Worm (Caenorhabditis elegans) whole organism, early embryonic: ENCODE measurements around the gene F18E9.3.

ENCODE experiments used
- B0310.2 ChIP-seq: sonication (generic microtip); optimal IDR thresholded peaks from 2 replicates; lab custom pipeline; 2016; ENCODE audit warnings: mild to moderate bottlenecking, missing genetic modification characterization, missing compliant biosample characterization
- F13C5.2 ChIP-seq: sonication (generic microtip); optimal IDR thresholded peaks from 2 replicates; lab custom pipeline; 2017; ENCODE audit warnings: mild to moderate bottlenecking, missing genetic modification characterization, inconsistent platforms, missing compliant biosample characterization
- aly-1 ChIP-seq: sonication (generic microtip); optimal IDR thresholded peaks from 2 replicates; lab custom pipeline; 2016; ENCODE audit warnings: missing genetic modification characterization, missing compliant biosample characterization
- ama-1 ChIP-seq: fragments of 150-350 bp; optimal IDR thresholded peaks from 2 replicates; lab custom pipeline; 2014
- ceh-13 ChIP-seq: fragments of 200-800 bp; sonication (Bioruptor generic); optimal IDR thresholded peaks from 2 replicates; lab custom pipeline; 2018; ENCODE audit warnings: mild to moderate bottlenecking, missing genetic modification characterization, missing compliant biosample characterization
- ceh-36 ChIP-seq: sonication (generic microtip); optimal IDR thresholded peaks from 2 replicates; lab custom pipeline; 2016; ENCODE audit warnings: missing genetic modification characterization, inconsistent platforms, missing compliant biosample characterization
- ets-7 ChIP-seq: sonication (generic microtip); optimal IDR thresholded peaks from 2 replicates; lab custom pipeline; 2016; ENCODE audit warnings: missing genotype, missing genetic modification characterization, missing compliant biosample characterization
- flt-1 ChIP-seq: fragments of 200-800 bp; sonication (Bioruptor generic); IDR thresholded peaks from 2 replicates; pipeline ENCODE4 v1.3.6; 2022; ENCODE audit warnings: missing genetic modification characterization, missing compliant biosample characterization
- hmbx-1 ChIP-seq: sonication (generic microtip); optimal IDR thresholded peaks from 2 replicates; lab custom pipeline; 2016; ENCODE audit warnings: mild to moderate bottlenecking, missing genetic modification characterization, missing compliant biosample characterization
- hmg-4 ChIP-seq: fragments of 200-800 bp; sonication (Bioruptor generic); optimal IDR thresholded peaks from 2 replicates; lab custom pipeline; 2018; ENCODE audit warnings: mild to moderate bottlenecking, missing genetic modification characterization, missing compliant biosample characterization
- hnd-1 ChIP-seq: sonication (generic microtip); optimal IDR thresholded peaks from 2 replicates; lab custom pipeline; 2016; ENCODE audit warnings: missing genetic modification characterization, missing compliant biosample characterization
- pes-1 ChIP-seq: fragments of 200-800 bp; sonication (Bioruptor generic); IDR thresholded peaks from 2 replicates; pipeline ENCODE4 v1.3.6; 2022; ENCODE audit warnings: missing genetic modification reagents, missing genetic modification characterization, missing compliant biosample characterization
- scrt-1 ChIP-seq: fragments of 200-800 bp; sonication (Bioruptor generic); IDR thresholded peaks from 2 replicates; pipeline ENCODE4 v1.3.6; 2022; ENCODE audit warnings: missing genetic modification characterization, missing compliant biosample characterization
- sea-1 ChIP-seq: fragments of 200-800 bp; sonication (Bioruptor generic); conservative IDR thresholded peaks from 2 replicates; pipeline ENCODE4 v1.3.6; 2022; ENCODE audit warnings: missing genetic modification characterization, missing compliant biosample characterization
- tbx-11 ChIP-seq: fragments of 200-800 bp; sonication (Bioruptor generic); IDR thresholded peaks from 2 replicates; pipeline ENCODE4 v1.3.6; 2022; ENCODE audit warnings: missing genetic modification characterization, missing compliant biosample characterization
- tbx-37 ChIP-seq: fragments of 200-800 bp; sonication (Bioruptor generic); conservative IDR thresholded peaks from 2 replicates; pipeline ENCODE4 v1.3.6; 2022; ENCODE audit warnings: missing genetic modification reagents, missing genetic modification characterization, missing compliant biosample characterization
- tra-4 ChIP-seq: sonication (generic microtip); optimal IDR thresholded peaks from 2 replicates; lab custom pipeline; 2017; ENCODE audit warnings: missing genetic modification characterization, missing compliant biosample characterization

The F18E9.3 gene

ce11 chrX:8584825-8585384 lies 1.0 kb upstream of the F18E9.3 start:
- TF ChIP-seq F13C5.2 (no peak), aly-1 (tag; lab: Kevin White, UChicago) (no peak), tbx-11 (no peak), sea-1 (GFP tag; lab: Robert Waterston, UW) (no peak), B0310.2 (tag; lab: Kevin White, UChicago) (no peak), flt-1 (GFP tag; lab: Robert Waterston, UW) (no peak), tbx-37 (GFP tag; lab: Robert Waterston, UW) (no peak), ets-7 (no peak), pes-1 (GFP tag; lab: Robert Waterston, UW) (no peak), hmg-4 (GFP tag; lab: Kevin White, UChicago) (no peak), tra-4 (tag; lab: Kevin White, UChicago) (no peak), ceh-13 (no peak), hmbx-1 (tag; lab: Kevin White, UChicago) (no peak), ama-1 (lab: Kevin White, UChicago) (no peak), ceh-36 (tag; lab: Kevin White, UChicago) (no peak), scrt-1 (GFP tag; lab: Robert Waterston, UW) (no peak), hnd-1 (no peak)

ce11 chrX:8592881-8593280 lies 6.9 kb downstream of the F18E9.3 start, which contains the start of gene nlp-7:
TSS of gene nlp-7 (plus strand) at chrX:8593181.
- TF ChIP-seq tbx-37 (GFP tag; lab: Robert Waterston, UW) (no peak), tbx-11 (no peak), tra-4 (tag; lab: Kevin White, UChicago) (no peak), ceh-13 (no peak), hmg-4 (GFP tag; lab: Kevin White, UChicago) (no peak), sea-1 (GFP tag; lab: Robert Waterston, UW) (no peak), aly-1 (tag; lab: Kevin White, UChicago) (no peak), ets-7 (no peak), B0310.2 (tag; lab: Kevin White, UChicago) (no peak)

- no peak for TF ChIP-seq flt-1 (GFP tag; lab: Robert Waterston, UW)
- no peak for TF ChIP-seq tbx-37 (GFP tag; lab: Robert Waterston, UW)
- no peak for TF ChIP-seq sea-1 (GFP tag; lab: Robert Waterston, UW)
- TF ChIP-seq tbx-11 = no peak
- TF ChIP-seq pes-1 (GFP tag; lab: Robert Waterston, UW) = no peak
- TF ChIP-seq hmbx-1 (tag; lab: Kevin White, UChicago) = no peak
- TF ChIP-seq ets-7 = no peak
- TF ChIP-seq tra-4 (tag; lab: Kevin White, UChicago) = no peak
- no peak for TF ChIP-seq scrt-1 (GFP tag; lab: Robert Waterston, UW)
- TF ChIP-seq F13C5.2 = no peak
- no peak for TF ChIP-seq hnd-1
- TF ChIP-seq aly-1 (tag; lab: Kevin White, UChicago) = no peak
- no peak for TF ChIP-seq ama-1 (lab: Kevin White, UChicago)
- no peak for TF ChIP-seq hmg-4 (GFP tag; lab: Kevin White, UChicago)
- TF ChIP-seq B0310.2 (tag; lab: Kevin White, UChicago) = no peak
- TF ChIP-seq ceh-36 (tag; lab: Kevin White, UChicago) = no peak
Measured at ce11 chrX:8597647-8598046, 11.7 kb downstream of the F18E9.3 start, which contains the start of gene F18E9.7. TSS of gene F18E9.7 (minus strand) at chrX:8597747.

ce11 chrX:8598491-8598890 lies 12.5 kb downstream of the F18E9.3 start:
- TF ChIP-seq sea-1 (GFP tag; lab: Robert Waterston, UW) = no peak
- TF ChIP-seq tra-4 (tag; lab: Kevin White, UChicago) = no peak
- no peak for TF ChIP-seq tbx-37 (GFP tag; lab: Robert Waterston, UW)
- no peak for TF ChIP-seq aly-1 (tag; lab: Kevin White, UChicago)
- no peak for TF ChIP-seq pes-1 (GFP tag; lab: Robert Waterston, UW)
- no peak for TF ChIP-seq hnd-1
- TF ChIP-seq hmg-4 (GFP tag; lab: Kevin White, UChicago) = no peak
- no peak for TF ChIP-seq B0310.2 (tag; lab: Kevin White, UChicago)
- TF ChIP-seq flt-1 (GFP tag; lab: Robert Waterston, UW) = no peak
- no peak for TF ChIP-seq F13C5.2
- no peak for TF ChIP-seq ets-7
- no peak for TF ChIP-seq ceh-36 (tag; lab: Kevin White, UChicago)
- TF ChIP-seq tbx-11 = no peak
- no peak for TF ChIP-seq hmbx-1 (tag; lab: Kevin White, UChicago)
- TF ChIP-seq scrt-1 (GFP tag; lab: Robert Waterston, UW) = no peak

- TF ChIP-seq aly-1 (tag; lab: Kevin White, UChicago) (no peak), tbx-37 (GFP tag; lab: Robert Waterston, UW) (no peak), flt-1 (GFP tag; lab: Robert Waterston, UW) (no peak), B0310.2 (tag; lab: Kevin White, UChicago) (no peak), ama-1 (lab: Kevin White, UChicago) (no peak), hmg-4 (GFP tag; lab: Kevin White, UChicago) (no peak), F13C5.2 (no peak), sea-1 (GFP tag; lab: Robert Waterston, UW) (no peak), ceh-36 (tag; lab: Kevin White, UChicago) (no peak), ets-7 (no peak), pes-1 (GFP tag; lab: Robert Waterston, UW) (no peak), ceh-13 (no peak), tbx-11 (no peak), tra-4 (tag; lab: Kevin White, UChicago) (no peak), hnd-1 (no peak)
Measured at ce11 chrX:8599725-8600124, 13.8 kb downstream of the F18E9.3 start.

ce11 chrX:8601235-8601634 lies 15.3 kb downstream of the F18E9.3 start, which contains the start of gene F18E9.1:
TSS of gene F18E9.1 (plus strand) at chrX:8601535.
- TF ChIP-seq hnd-1 (no peak), ceh-13 (no peak), sea-1 (GFP tag; lab: Robert Waterston, UW) (no peak), ceh-36 (tag; lab: Kevin White, UChicago) (no peak), tra-4 (tag; lab: Kevin White, UChicago) (no peak), B0310.2 (tag; lab: Kevin White, UChicago) (no peak), tbx-11 (no peak), ets-7 (no peak), tbx-37 (GFP tag; lab: Robert Waterston, UW) (no peak)
